Worm (Caenorhabditis elegans): ENCODE measurements around the gene nlp-28.

The nlp-28 gene

DNA sequence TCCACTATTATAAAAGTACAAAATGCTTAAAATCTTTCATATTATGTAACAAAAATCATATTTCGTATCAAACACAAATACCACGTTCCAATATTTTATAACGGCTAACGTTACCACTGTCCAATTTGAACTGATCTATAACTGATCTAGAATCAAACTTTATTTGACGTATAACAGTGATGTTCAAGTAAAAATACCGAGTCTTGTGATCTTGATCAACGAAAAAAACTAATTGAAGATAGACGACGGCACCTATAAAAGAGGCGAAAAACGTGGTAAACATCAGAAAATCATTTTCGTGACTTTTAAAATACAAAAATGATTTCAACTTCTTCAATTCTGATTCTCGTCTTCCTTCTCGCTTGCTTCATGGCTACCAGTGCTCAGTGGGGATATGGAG is at the start of gene nlp-28:
Gene nlp-28, plus strand, starts transcription at position 285 of the 400 bp plus-strand sequence.
- TF ChIP-seq efl-1 (optimal IDR thresholded peaks at IDR 0.05) = no peak
- TF ChIP-seq efl-1 (GFP tag; optimal IDR thresholded peaks at IDR 0.05 in 1 of 2) = peak in 1 of 2 experiments; percentile 55
- TF ChIP-seq isw-1 (GFP tag; IDR thresholded peaks at IDR 0.05) = no peak
- no peak for TF ChIP-seq zag-1 (tag; optimal IDR thresholded peaks at IDR 0.05)
- TF ChIP-seq lin-35 (GFP tag; optimal IDR thresholded peaks at IDR 0.05) = peak in 1 of 2 experiments; percentile 0
- TF ChIP-seq egl-27 (tag; optimal IDR thresholded peaks at IDR 0.05) = no peak
- TF ChIP-seq elt-3 (tag; optimal IDR thresholded peaks at IDR 0.05) = peak in 1 of 6 experiments; percentile 53
- peak; percentile 31 for TF ChIP-seq nhr-71 (tag; optimal IDR thresholded peaks at IDR 0.05)
- TF ChIP-seq nhr-11 (tag; optimal IDR thresholded peaks at IDR 0.05) = no peak
- TF ChIP-seq grh-1 (GFP tag; IDR thresholded peaks at IDR 0.05) = no peak
- TF ChIP-seq snu-23 (GFP tag; optimal IDR thresholded peaks at IDR 0.05) = peak; percentile 19
- TF ChIP-seq C16A3.4 (tag; optimal IDR thresholded peaks at IDR 0.05) = no peak
- TF ChIP-seq nhr-20 (tag; optimal IDR thresholded peaks at IDR 0.05) = peak; percentile 54
- TF ChIP-seq sup-37 (GFP tag; optimal IDR thresholded peaks at IDR 0.05) = no peak
- 0 out of 2 replicates have a peak, but pooled peaks have one; percentile 4 for TF ChIP-seq nhr-19 (GFP tag; conservative IDR thresholded peaks at IDR 0.05)
- TF ChIP-seq tbx-2 (tag; optimal IDR thresholded peaks at IDR 0.05) = peak; percentile 17
- TF ChIP-seq nhr-85 (tag) = peak; percentile 77
- peak; percentile 41 for TF ChIP-seq lin-14 (GFP tag; optimal IDR thresholded peaks at IDR 0.05)

DNA sequence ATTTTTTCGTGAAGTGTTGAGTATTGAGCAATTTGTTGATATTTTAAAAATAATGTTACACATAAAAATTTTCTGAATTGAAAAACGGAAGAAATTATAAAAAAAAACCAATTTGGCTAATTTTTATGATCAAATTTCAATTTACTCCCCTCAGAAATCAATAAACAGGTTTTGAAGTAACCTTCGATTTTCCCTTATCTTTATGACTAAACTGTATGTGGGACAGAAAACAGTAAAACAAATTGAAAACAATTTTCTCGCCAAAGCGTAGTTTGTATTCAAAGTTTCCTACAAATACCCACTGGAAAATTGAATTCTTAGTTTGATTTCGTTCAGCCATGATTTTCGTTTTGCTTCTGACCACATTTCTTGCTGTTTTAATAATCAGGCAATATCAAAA is 48.9 kb upstream of the nlp-28 start, which contains the start of gene cyp-35B1:
Gene cyp-35B1, plus strand, starts transcription at position 244 of the 400 bp plus-strand sequence.
- TF ChIP-seq fkh-4 (tag; optimal IDR thresholded peaks at IDR 0.05; ENCODE audit: borderline replicate concordance) (no peak), alr-1 (tag; optimal IDR thresholded peaks at IDR 0.05; ENCODE audit: borderline replicate concordance) (no peak), egl-13 (tag; optimal IDR thresholded peaks at IDR 0.05) (no peak), nhr-85 (tag) (no peak)

DNA sequence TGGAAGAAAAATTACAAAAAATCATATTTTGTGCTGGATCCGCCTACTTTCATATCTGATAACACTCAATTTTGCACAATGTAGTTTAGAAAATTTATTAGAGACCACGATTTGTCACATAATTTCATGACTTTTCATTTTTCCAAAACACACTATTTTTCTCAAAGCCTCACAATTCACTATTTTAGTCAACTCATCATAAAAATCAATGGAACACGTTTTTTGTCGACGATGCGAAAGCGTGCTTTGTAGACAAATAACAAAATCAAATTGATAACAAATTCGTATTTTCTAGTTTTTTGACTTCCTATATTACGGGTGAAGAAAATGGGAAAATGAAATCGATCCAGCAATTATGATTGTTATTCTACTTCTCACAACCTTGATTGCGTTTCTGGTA is 45.8 kb upstream of the nlp-28 start, which contains the start of gene cyp-35B2:
Gene cyp-35B2, plus strand, starts transcription at position 301 of the 400 bp plus-strand sequence.
- TF ChIP-seq lin-14 (GFP tag; optimal IDR thresholded peaks at IDR 0.05) = no peak
- TF ChIP-seq alr-1 (tag; optimal IDR thresholded peaks at IDR 0.05; ENCODE audit: borderline replicate concordance) = no peak
- no peak for TF ChIP-seq fos-1 (tag; optimal IDR thresholded peaks at IDR 0.05)
- no peak for TF ChIP-seq tlp-1 (tag; optimal IDR thresholded peaks at IDR 0.05)
- TF ChIP-seq fkh-10 (GFP tag; optimal IDR thresholded peaks at IDR 0.05) = no peak
- no peak for TF ChIP-seq lin-15B (tag; optimal IDR thresholded peaks at IDR 0.05)
- TF ChIP-seq sox-4 (tag; optimal IDR thresholded peaks at IDR 0.05) = no peak
- TF ChIP-seq lin-39 (tag; optimal IDR thresholded peaks at IDR 0.05) = no peak
- no peak for TF ChIP-seq xbp-1 (tag; optimal IDR thresholded peaks at IDR 0.05)
- no peak for TF ChIP-seq nhr-19 (GFP tag; conservative IDR thresholded peaks at IDR 0.05)
- TF ChIP-seq hlh-17 (GFP tag; optimal IDR thresholded peaks at IDR 0.05; ENCODE audit: borderline replicate concordance) = no peak
- TF ChIP-seq skn-1 (tag; optimal IDR thresholded peaks at IDR 0.05) = no peak
- TF ChIP-seq egl-13 (tag; optimal IDR thresholded peaks at IDR 0.05) = no peak
- no peak for TF ChIP-seq nhr-71 (tag; optimal IDR thresholded peaks at IDR 0.05)
- no peak for TF ChIP-seq nhr-84 (tag; optimal IDR thresholded peaks at IDR 0.05)

DNA sequence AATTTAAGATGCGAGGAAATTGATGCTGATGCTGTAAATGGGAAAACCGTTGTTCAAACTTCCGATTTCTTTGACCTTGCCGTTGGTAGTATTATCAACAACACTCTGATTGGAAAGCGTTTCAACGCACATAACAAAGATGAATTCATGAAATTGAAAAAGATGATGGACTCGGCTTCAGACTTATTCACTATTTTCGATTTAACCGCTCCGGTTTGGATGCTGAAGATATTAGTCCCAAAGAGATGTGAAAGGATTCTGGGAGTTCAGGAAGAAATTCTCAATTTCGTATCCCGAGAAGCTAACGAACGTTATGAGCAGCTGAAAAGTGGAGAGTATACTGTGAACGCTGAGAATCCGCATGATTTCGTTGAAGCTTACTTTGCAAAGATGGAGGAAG is 44.3 kb upstream of the nlp-28 start:
- TF ChIP-seq nhr-47 (tag; optimal IDR thresholded peaks at IDR 0.05) (no peak), hlh-17 (GFP tag; optimal IDR thresholded peaks at IDR 0.05; ENCODE audit: borderline replicate concordance) (no peak), nhr-76 (tag; optimal IDR thresholded peaks at IDR 0.05) (no peak), nhr-71 (tag; optimal IDR thresholded peaks at IDR 0.05) (no peak), lin-39 (tag; optimal IDR thresholded peaks at IDR 0.05) (no peak), tlp-1 (tag; optimal IDR thresholded peaks at IDR 0.05) (no peak), lin-35 (GFP tag; optimal IDR thresholded peaks at IDR 0.05) (no peak), Y116A8C.19 (tag; optimal IDR thresholded peaks at IDR 0.05; ENCODE audit: borderline replicate concordance) (no peak), lin-14 (GFP tag; optimal IDR thresholded peaks at IDR 0.05) (no peak), rnt-1 (tag; optimal IDR thresholded peaks at IDR 0.05) (no peak), fkh-10 (GFP tag; optimal IDR thresholded peaks at IDR 0.05) (no peak), skn-1 (tag; optimal IDR thresholded peaks at IDR 0.05) (no peak), lir-3 (tag; optimal IDR thresholded peaks at IDR 0.05; ENCODE audit: poor library complexity) (no peak), aha-1 (tag; optimal IDR thresholded peaks at IDR 0.05) (no peak), mdl-1 (tag; optimal IDR thresholded peaks at IDR 0.05) (no peak), fkh-8 (tag; optimal IDR thresholded peaks at IDR 0.05) (no peak)

Data from whole organism, L1 larva.